Worm (Caenorhabditis elegans) whole organism, L3 larva: ENCODE results near the gene F46F5.10.

Source experiments
- R02D3.7 ChIP-seq: fragments of 150-350 bp; optimal IDR thresholded peaks from 2 replicates; lab custom pipeline; 2014; ENCODE audit warnings: missing biosample characterization, missing genetic modification characterization
- elt-2 ChIP-seq: sonication (generic microtip); optimal IDR thresholded peaks from 2 replicates; lab custom pipeline; 2016; ENCODE audit warnings: missing genetic modification reagents, mild to moderate bottlenecking, missing genetic modification characterization, missing compliant biosample characterization
- nfya-1 ChIP-seq: sonication (generic microtip); optimal IDR thresholded peaks from 2 replicates; lab custom pipeline; 2017; ENCODE audit warnings: missing genetic modification characterization, mild to moderate bottlenecking, missing compliant biosample characterization, antibody characterized with exemption, moderate library complexity; ENCODE audit not compliant: insufficient read depth
- nhr-237 ChIP-seq: fragments of 150-350 bp; optimal IDR thresholded peaks from 2 replicates; lab custom pipeline; 2014; ENCODE audit warnings: missing biosample characterization, missing genetic modification characterization
- tbx-2 ChIP-seq: sonication (generic microtip); optimal IDR thresholded peaks from 2 replicates; lab custom pipeline; 2016; ENCODE audit warnings: mild to moderate bottlenecking, missing genetic modification characterization, missing compliant biosample characterization

ce11 chrII:823529-823928 lies at the start of gene F46F5.10:
- TF ChIP-seq nfya-1 (tag; lab: Kevin White, UChicago) (no peak), nhr-237 (tag; lab: Kevin White, UChicago) (no peak), elt-2 (tag; lab: Kevin White, UChicago) (no peak), R02D3.7 (tag; lab: Kevin White, UChicago) (no peak), tbx-2 (tag; lab: Kevin White, UChicago) (no peak)
